Fruit fly (Drosophila melanogaster) whole organism, prepupa: Measurements from ENCODE around the gene CG14715.
A peak's percentile ranks its signal among the peaks of the same experiment; 100 is the strongest.

ENCODE experiments used
- Blimp-1 ChIP-seq: fragments of 200-800 bp; sonication (Bioruptor generic); optimal IDR thresholded peaks from 3 replicates; lab custom pipeline; 2017; ENCODE audit warnings: missing biosample characterization, missing genetic modification characterization, mild to moderate bottlenecking, moderate library complexity, missing genetic modification reagents
- CG10631 ChIP-seq: fragments of 200-800 bp; sonication (Bioruptor generic); optimal IDR thresholded peaks from 2 replicates; lab custom pipeline; 2016; ENCODE audit warnings: missing biosample characterization, missing genetic modification characterization
- CG10669 ChIP-seq: fragments of 200-800 bp; sonication (Bioruptor generic); optimal IDR thresholded peaks from 3 replicates; lab custom pipeline; 2018; ENCODE audit warnings: missing biosample characterization, mild to moderate bottlenecking, missing genetic modification characterization, moderate library complexity
- CG11294 ChIP-seq: fragments of 200-800 bp; sonication (Bioruptor generic); IDR thresholded peaks from 2 replicates; pipeline ENCODE4 v1.3.6; 2022; ENCODE audit warnings: missing biosample characterization, missing genetic modification characterization
- CG1621 ChIP-seq: fragments of 200-800 bp; sonication (Bioruptor generic); optimal IDR thresholded peaks from 3 replicates; lab custom pipeline; 2018; ENCODE audit warnings: missing biosample characterization, mild to moderate bottlenecking, missing genetic modification characterization
- CG3032 ChIP-seq: fragments of 200-800 bp; optimal IDR thresholded peaks from 2 replicates; lab custom pipeline; 2019; ENCODE audit warnings: missing biosample characterization, mild to moderate bottlenecking, missing genetic modification characterization, moderate library complexity
- CG32006 ChIP-seq: fragments of 200-800 bp; sonication (Bioruptor generic); optimal IDR thresholded peaks from 3 replicates; lab custom pipeline; 2017; ENCODE audit warnings: missing biosample characterization, mild to moderate bottlenecking, missing genetic modification characterization
- CG34406 ChIP-seq: fragments of 200-800 bp; sonication (Bioruptor generic); optimal IDR thresholded peaks from 3 replicates; lab custom pipeline; 2016; ENCODE audit warnings: missing biosample characterization, missing genetic modification characterization
- CG3919 ChIP-seq: fragments of 200-800 bp; sonication (Bioruptor generic); optimal IDR thresholded peaks from 3 replicates; lab custom pipeline; 2016; ENCODE audit warnings: missing biosample characterization, missing genetic modification characterization
- CG4318 ChIP-seq: fragments of 200-800 bp; sonication (Bioruptor generic); optimal IDR thresholded peaks from 3 replicates; lab custom pipeline; 2017; ENCODE audit warnings: missing biosample characterization, mild to moderate bottlenecking, missing genetic modification characterization
- CG6792 ChIP-seq: fragments of 200-800 bp; sonication (Bioruptor generic); optimal IDR thresholded peaks from 3 replicates; lab custom pipeline; 2016; ENCODE audit warnings: missing biosample characterization, missing genetic modification characterization
- CG6808 ChIP-seq: fragments of 200-800 bp; sonication (Bioruptor generic); optimal IDR thresholded peaks from 3 replicates; lab custom pipeline; 2017; ENCODE audit warnings: missing biosample characterization, missing genetic modification characterization, mild to moderate bottlenecking, moderate library complexity, missing genetic modification reagents
- CG6854 ChIP-seq: fragments of 200-800 bp; sonication (Bioruptor generic); optimal IDR thresholded peaks from 2 replicates; lab custom pipeline; 2017; ENCODE audit warnings: missing biosample characterization, mild to moderate bottlenecking, missing genetic modification characterization
- CG7368 ChIP-seq: fragments of 200-800 bp; sonication (Bioruptor generic); optimal IDR thresholded peaks from 3 replicates; lab custom pipeline; 2016; ENCODE audit warnings: missing biosample characterization, missing genetic modification characterization
- CG8319 ChIP-seq: fragments of 200-800 bp; sonication (Bioruptor generic); optimal IDR thresholded peaks from 3 replicates; lab custom pipeline; 2016; ENCODE audit warnings: missing biosample characterization, missing genetic modification characterization
- CG8632 ChIP-seq: fragments of 200-800 bp; sonication (Bioruptor generic); optimal IDR thresholded peaks from 3 replicates; lab custom pipeline; 2016; ENCODE audit warnings: missing biosample characterization, missing genetic modification characterization
- CG9139 ChIP-seq: fragments of 200-800 bp; sonication (Bioruptor generic); optimal IDR thresholded peaks from 3 replicates; lab custom pipeline; 2017; ENCODE audit warnings: missing biosample characterization, mild to moderate bottlenecking, missing genetic modification characterization
- Eip75B ChIP-seq: fragments of 200-800 bp; sonication (Bioruptor generic); optimal IDR thresholded peaks from 3 replicates; lab custom pipeline; 2016; ENCODE audit warnings: missing biosample characterization, missing genetic modification characterization
- Eip78C ChIP-seq: fragments of 200-800 bp; sonication (Bioruptor generic); peaks from one replicate; lab custom pipeline; 2016; ENCODE audit warnings: missing biosample characterization, missing genetic modification characterization
- Ets96B ChIP-seq: fragments of 200-800 bp; optimal IDR thresholded peaks from 2 replicates; lab custom pipeline; 2019; ENCODE audit warnings: missing biosample characterization, mild to moderate bottlenecking, missing genetic modification characterization, moderate library complexity
- Gug ChIP-seq: fragments of 200-800 bp; sonication (Bioruptor generic); IDR thresholded peaks from 2 replicates; pipeline ENCODE4 v1.3.6; 2022; ENCODE audit warnings: missing biosample characterization, missing genetic modification characterization
- Hr38 ChIP-seq: sonication (Bioruptor generic); optimal IDR thresholded peaks from 2 replicates; lab custom pipeline; 2016; ENCODE audit warnings: missing biosample characterization, missing genetic modification characterization
- Hr39 ChIP-seq: fragments of 200-800 bp; sonication (Bioruptor generic); optimal IDR thresholded peaks from 2 replicates; lab custom pipeline; 2016; ENCODE audit warnings: missing biosample characterization, missing genetic modification characterization
- Lpt ChIP-seq: fragments of 200-800 bp; sonication (Bioruptor generic); optimal IDR thresholded peaks from 3 replicates; lab custom pipeline; 2016; ENCODE audit warnings: missing biosample characterization, missing genetic modification characterization
- Met ChIP-seq: fragments of 200-800 bp; sonication (Bioruptor generic); optimal IDR thresholded peaks from 3 replicates; lab custom pipeline; 2016; ENCODE audit warnings: missing biosample characterization, missing genetic modification characterization
- Sox102F ChIP-seq: fragments of 200-800 bp; sonication (Bioruptor generic); optimal IDR thresholded peaks from 2 replicates; lab custom pipeline; 2016; ENCODE audit warnings: missing biosample characterization, mild to moderate bottlenecking, missing genetic modification characterization
- Sox15 ChIP-seq: fragments of 200-800 bp; sonication (Bioruptor generic); optimal IDR thresholded peaks from 3 replicates; lab custom pipeline; 2016; ENCODE audit warnings: missing biosample characterization, missing genetic modification characterization
- cyc ChIP-seq: fragments of 200-800 bp; sonication (Bioruptor generic); optimal IDR thresholded peaks from 3 replicates; lab custom pipeline; 2016; ENCODE audit warnings: missing biosample characterization, missing genetic modification characterization
- dac ChIP-seq: fragments of 200-800 bp; sonication (Bioruptor generic); optimal IDR thresholded peaks from 2 replicates; lab custom pipeline; 2017; ENCODE audit warnings: missing biosample characterization, mild to moderate bottlenecking, missing genetic modification characterization
- dsx ChIP-seq: fragments of 200-800 bp; optimal IDR thresholded peaks from 3 replicates; lab custom pipeline; 2019; ENCODE audit warnings: missing biosample characterization, mild to moderate bottlenecking, missing genetic modification characterization, moderate library complexity; ENCODE audit not compliant: poor library complexity, severe bottlenecking
- esn ChIP-seq: fragments of 200-800 bp; sonication (Bioruptor generic); optimal IDR thresholded peaks from 2 replicates; lab custom pipeline; 2016; ENCODE audit warnings: missing biosample characterization, mild to moderate bottlenecking, missing genetic modification characterization, moderate library complexity
- fd85E ChIP-seq: fragments of 200-800 bp; sonication (Bioruptor generic); optimal IDR thresholded peaks from 3 replicates; lab custom pipeline; 2016; ENCODE audit warnings: missing biosample characterization, missing genetic modification characterization
- net ChIP-seq: fragments of 200-800 bp; sonication (Bioruptor generic); optimal IDR thresholded peaks from 3 replicates; lab custom pipeline; 2016; ENCODE audit warnings: missing biosample characterization, missing genetic modification characterization
- pdm3 ChIP-seq: fragments of 200-800 bp; sonication (Bioruptor generic); optimal IDR thresholded peaks from 3 replicates; lab custom pipeline; 2016; ENCODE audit warnings: missing biosample characterization, missing genetic modification characterization
- salr ChIP-seq, 2 experiments: fragments of 200-800 bp; sonication (Bioruptor generic); optimal IDR thresholded peaks; 3 replicates each; lab custom pipeline; 2016 to 2018; ENCODE audit warnings: missing biosample characterization in 2 of 2, missing genetic modification characterization in 2 of 2, mild to moderate bottlenecking in 1 of 2
- ss ChIP-seq, 2 experiments: fragments of 200-800 bp; sonication (Bioruptor generic); optimal IDR thresholded peaks; 2 replicates in 1 of 2; 3 replicates in 1 of 2; lab custom pipeline; 2017 to 2018; ENCODE audit warnings: mild to moderate bottlenecking in 2 of 2, missing biosample characterization in 2 of 2, missing genetic modification characterization in 2 of 2, moderate library complexity in 1 of 2
- svp ChIP-seq: fragments of 200-800 bp; sonication (Bioruptor generic); peaks from one replicate; lab custom pipeline; 2016; ENCODE audit warnings: missing biosample characterization, missing genetic modification characterization
- topi ChIP-seq: fragments of 200-800 bp; sonication (Bioruptor generic); optimal IDR thresholded peaks from 3 replicates; lab custom pipeline; 2016; ENCODE audit warnings: missing biosample characterization, missing genetic modification characterization
- vri ChIP-seq: fragments of 200-800 bp; sonication (Bioruptor generic); optimal IDR thresholded peaks from 3 replicates; lab custom pipeline; 2016; ENCODE audit warnings: missing biosample characterization, mild to moderate bottlenecking, missing genetic modification characterization

Gene CG14715

dm6 chr3R:11665925-11666687 is 7.9 kb upstream of the CG14715 start (continued):
- TF ChIP-seq CG6854 = no peak
- no peak for TF ChIP-seq CG10669
- peak; percentile 51 for TF ChIP-seq vri
- no peak for TF ChIP-seq pdm3 (GFP tag; lab: Kevin White, UChicago)
- no peak for TF ChIP-seq CG3919
- TF ChIP-seq Lpt = no peak
- no peak for TF ChIP-seq CG11294 (GFP tag; lab: Robert Waterston, UW)
- no peak for TF ChIP-seq CG7368 (GFP tag; lab: Kevin White, UChicago)
- TF ChIP-seq CG32006 (GFP tag; lab: Kevin White, UChicago) = no peak
- TF ChIP-seq CG34406 (GFP tag; lab: Kevin White, UChicago) = no peak
- TF ChIP-seq Gug (GFP tag; lab: Robert Waterston, UW) = no peak
- no peak for TF ChIP-seq CG8632 (GFP tag; lab: Kevin White, UChicago)
- no peak for TF ChIP-seq dac (GFP tag; lab: Kevin White, UChicago)
- no peak for TF ChIP-seq fd85E
- TF ChIP-seq CG10631 (GFP tag; lab: Kevin White, UChicago) = no peak
- TF ChIP-seq Sox15 (GFP tag; lab: Kevin White, UChicago) = no peak

- peak; percentile 62 for TF ChIP-seq vri
- peak; percentile 34 for TF ChIP-seq CG3919
- no peak for TF ChIP-seq CG9139 (GFP tag; lab: Kevin White, UChicago)
- TF ChIP-seq Eip78C = peak; percentile 58
Observed at dm6 chr3R:11669017-11669953, 4.7 kb upstream of the CG14715 start.

dm6 chr3R:11669954-11670347 is 4.1 kb upstream of the CG14715 start:
- TF ChIP-seq pdm3 (GFP tag; lab: Kevin White, UChicago) (no peak), dac (GFP tag; lab: Kevin White, UChicago) (no peak), vri (no peak), Eip78C (no peak)

dm6 chr3R:11670888-11671287 is 3.1 kb upstream of the CG14715 start:
- TF ChIP-seq CG10631 (GFP tag; lab: Kevin White, UChicago) = no peak
- no peak for TF ChIP-seq Ets96B (tag; lab: Kevin White, UChicago)
- TF ChIP-seq Met = no peak

dm6 chr3R:11671784-11672183 is 2.2 kb upstream of the CG14715 start:
- TF ChIP-seq Blimp-1 (GFP tag; lab: Kevin White, UChicago) = no peak
- peak; percentile 35 to 42 for TF ChIP-seq ss (GFP tag; optimal IDR thresholded peaks at IDR 0.05; lab: Kevin White, UChicago)
- TF ChIP-seq CG6808 (GFP tag; lab: Kevin White, UChicago) = peak; percentile 24
- TF ChIP-seq cyc (GFP tag; lab: Kevin White, UChicago) = peak; percentile 37
- TF ChIP-seq Hr39 (GFP tag; lab: Kevin White, UChicago) = peak; percentile 29
- TF ChIP-seq salr (GFP tag; optimal IDR thresholded peaks at IDR 0.05; lab: Kevin White, UChicago) = no peak
- no peak for TF ChIP-seq CG6854
- TF ChIP-seq CG8319 (GFP tag; lab: Kevin White, UChicago) = peak; percentile 18
- peak; percentile 10 for TF ChIP-seq net (GFP tag; lab: Kevin White, UChicago)
- no peak for TF ChIP-seq Sox102F
- no peak for TF ChIP-seq Gug (GFP tag; lab: Robert Waterston, UW)
- peak; percentile 36 for TF ChIP-seq CG6792 (GFP tag; lab: Kevin White, UChicago)
- TF ChIP-seq svp (GFP tag; lab: Kevin White, UChicago) = peak; percentile 49
- TF ChIP-seq CG9139 (GFP tag; lab: Kevin White, UChicago) = no peak
- TF ChIP-seq CG8632 (GFP tag; lab: Kevin White, UChicago) = no peak
- peak; percentile 48 for TF ChIP-seq topi (GFP tag; lab: Kevin White, UChicago)
- peak; percentile 34 for TF ChIP-seq esn (GFP tag; lab: Kevin White, UChicago)
- no peak for TF ChIP-seq CG3032 (tag; lab: Kevin White, UChicago)
- peak; percentile 33 for TF ChIP-seq CG3919
- TF ChIP-seq Eip75B = peak; percentile 50
- TF ChIP-seq CG1621 (tag; lab: Kevin White, UChicago) = no peak
- TF ChIP-seq dsx (GFP tag; lab: Kevin White, UChicago) = peak; percentile 8
- no peak for TF ChIP-seq Hr38 (GFP tag; lab: Kevin White, UChicago)
- no peak for TF ChIP-seq Met
- peak; percentile 37 for TF ChIP-seq CG10669
- no peak for TF ChIP-seq CG4318 (GFP tag; lab: Kevin White, UChicago)
- no peak for TF ChIP-seq fd85E
- peak; percentile 85 for TF ChIP-seq Eip78C
